Fruit fly (Drosophila melanogaster) whole organism, embryonic: ENCODE data around the gene mxc.
A peak's percentile ranks its signal among the peaks of the same experiment; 100 is the strongest.

Source experiments
- Abd-B ChIP-seq: fragments of 200-800 bp; sonication (Bioruptor generic); optimal IDR thresholded peaks from 2 replicates; lab custom pipeline; 2018; ENCODE audit warnings: missing biosample characterization, mild to moderate bottlenecking, missing genetic modification characterization, moderate library complexity
- Atf6 ChIP-seq: fragments of 200-800 bp; sonication (Bioruptor generic); IDR thresholded peaks from 2 replicates; pipeline ENCODE4 v1.3.6; 2022; ENCODE audit warnings: missing biosample characterization, missing genetic modification characterization
- CG13123 ChIP-seq: fragments of 200-800 bp; sonication (Bioruptor generic); optimal IDR thresholded peaks from 2 replicates; lab custom pipeline; 2016; ENCODE audit warnings: missing biosample characterization, missing genetic modification characterization
- CG15011 ChIP-seq: fragments of 200-800 bp; sonication (Bioruptor generic); optimal IDR thresholded peaks from 3 replicates; lab custom pipeline; 2018; ENCODE audit warnings: missing biosample characterization, mild to moderate bottlenecking, missing genetic modification characterization
- CG7357 ChIP-seq: fragments of 200-800 bp; sonication (Bioruptor generic); IDR thresholded peaks from 3 replicates; pipeline ENCODE4 v1.3.6; 2022; ENCODE audit warnings: missing biosample characterization, missing genetic modification characterization
- CG9817 ChIP-seq: fragments of 200-800 bp; sonication (Bioruptor generic); optimal IDR thresholded peaks from 2 replicates; lab custom pipeline; 2018; ENCODE audit warnings: missing biosample characterization, mild to moderate bottlenecking, missing genetic modification characterization, moderate library complexity
- NFAT ChIP-seq: fragments of 200-800 bp; sonication (Bioruptor generic); IDR thresholded peaks from 2 replicates; pipeline ENCODE4 v1.3.6; 2022; ENCODE audit warnings: missing biosample characterization, missing genetic modification characterization
- ara ChIP-seq: fragments of 200-800 bp; sonication (Bioruptor generic); IDR thresholded peaks from 2 replicates; pipeline ENCODE4 v1.3.6; 2022; ENCODE audit warnings: missing biosample characterization, missing genetic modification characterization
- dati ChIP-seq: fragments of 200-800 bp; sonication (Bioruptor generic); IDR thresholded peaks from 2 replicates; pipeline ENCODE4 v1.3.6; 2022; ENCODE audit warnings: missing biosample characterization, missing genetic modification characterization
- hbn ChIP-seq: fragments of 200-800 bp; sonication (Bioruptor generic); IDR thresholded peaks from 2 replicates; pipeline ENCODE4 v1.3.6; 2022; ENCODE audit warnings: missing biosample characterization, missing genetic modification characterization; ENCODE audit not compliant: partially characterized antibody
- pita ChIP-seq: fragments of 200-800 bp; sonication (Bioruptor generic); optimal IDR thresholded peaks from 2 replicates; lab custom pipeline; 2017; ENCODE audit warnings: missing biosample characterization, mild to moderate bottlenecking, missing genetic modification characterization
- zen2 ChIP-seq: fragments of 200-800 bp; sonication (Bioruptor generic); IDR thresholded peaks from 3 replicates; pipeline ENCODE4 v1.3.6; 2022; ENCODE audit warnings: missing biosample characterization, missing genetic modification characterization; ENCODE audit not compliant: partially characterized antibody
- zfh1 ChIP-seq: fragments of 200-800 bp; sonication (Bioruptor generic); IDR thresholded peaks from 3 replicates; pipeline ENCODE4 v1.3.6; 2022; ENCODE audit warnings: missing biosample characterization, missing genetic modification characterization

- TF ChIP-seq CG7357 (no peak), zfh1 (no peak), dati (GFP tag; lab: Robert Waterston, UW) (no peak), ara (GFP tag; lab: Robert Waterston, UW) (no peak), CG9817 (tag; lab: Kevin White, UChicago) (no peak), NFAT (GFP tag; lab: Robert Waterston, UW) (no peak), CG13123 (GFP tag; lab: Kevin White, UChicago) (no peak), CG15011 (GFP tag; lab: Kevin White, UChicago) (no peak), Abd-B (GFP tag; lab: Kevin White, UChicago) (peak; percentile 18), Atf6 (GFP tag; lab: Robert Waterston, UW) (no peak), zen2 (GFP tag; lab: Robert Waterston, UW) (peak; percentile 70), pita (GFP tag; lab: Kevin White, UChicago) (no peak), hbn (peak; percentile 53; the same call in 1 of the 2 replicates)
Observed at dm6 chrX:9232199-9232598, 11.1 kb downstream of the mxc start, which contains the start of gene CG12121.
